Worm (Caenorhabditis elegans): ENCODE measurements around the gene rps-11.

rps-11 gene

ce11 chrIV:11627847-11628246, 25.4 kb downstream of the rps-11 start, which contains the start of gene lys-6:
lys-6 (minus strand) TSS chrIV:11627947.
- no peak for TF ChIP-seq sma-9 (GFP tag; optimal IDR thresholded peaks at IDR 0.05)
- TF ChIP-seq sma-9 (tag; optimal IDR thresholded peaks at IDR 0.05): no peak
- TF ChIP-seq ztf-4 (tag; optimal IDR thresholded peaks at IDR 0.05): no peak
- TF ChIP-seq lin-11 (tag; optimal IDR thresholded peaks at IDR 0.05): no peak
- TF ChIP-seq sma-3 (GFP tag; optimal IDR thresholded peaks at IDR 0.05): no peak
- TF ChIP-seq unc-39 (tag; optimal IDR thresholded peaks at IDR 0.05): no peak
- no peak for TF ChIP-seq mab-5 (tag; optimal IDR thresholded peaks at IDR 0.05)
- no peak for TF ChIP-seq nhr-10 (tag; optimal IDR thresholded peaks at IDR 0.05)
- no peak for TF ChIP-seq unc-55 (GFP tag; optimal IDR thresholded peaks at IDR 0.05)
- TF ChIP-seq nhr-11 (tag; optimal IDR thresholded peaks at IDR 0.05): no peak
- no peak for TF ChIP-seq blmp-1 (tag; optimal IDR thresholded peaks at IDR 0.05; ENCODE audit: insufficient read depth)
- TF ChIP-seq Y55F3AM.14 (GFP tag; optimal IDR thresholded peaks at IDR 0.05): no peak
- TF ChIP-seq C34F6.9 (tag; optimal IDR thresholded peaks at IDR 0.05): no peak
- no peak for TF ChIP-seq fos-1 (tag; optimal IDR thresholded peaks at IDR 0.05)
- TF ChIP-seq F13H6.1 (tag; optimal IDR thresholded peaks at IDR 0.05): no peak
- TF ChIP-seq R02D3.7 (tag; optimal IDR thresholded peaks at IDR 0.05): no peak
- TF ChIP-seq nhr-237 (tag; optimal IDR thresholded peaks at IDR 0.05): no peak
- TF ChIP-seq snpc-4 (tag; optimal IDR thresholded peaks at IDR 0.05): no peak

ce11 chrIV:11631750-11632149, 29.3 kb downstream of the rps-11 start, which contains the start of gene F58B3.4:
F58B3.4 (minus strand) TSS chrIV:11631850.
- TF ChIP-seq fos-1 (tag; optimal IDR thresholded peaks at IDR 0.05) (no peak), crh-2 (tag; optimal IDR thresholded peaks at IDR 0.05) (no peak), sem-4 (tag; optimal IDR thresholded peaks at IDR 0.05) (no peak), unc-62 (GFP tag; optimal IDR thresholded peaks at IDR 0.05) (no peak), ztf-11 (tag; optimal IDR thresholded peaks at IDR 0.05) (no peak), unc-39 (tag; optimal IDR thresholded peaks at IDR 0.05) (no peak), lin-39 (tag; optimal IDR thresholded peaks at IDR 0.05) (no peak), snpc-4 (tag; optimal IDR thresholded peaks at IDR 0.05) (no peak), peb-1 (tag; optimal IDR thresholded peaks at IDR 0.05) (no peak), nhr-77 (tag; optimal IDR thresholded peaks at IDR 0.05) (no peak), lsy-2 (tag; optimal IDR thresholded peaks at IDR 0.05) (no peak), elt-3 (tag; optimal IDR thresholded peaks at IDR 0.05) (no peak), egl-27 (tag; optimal IDR thresholded peaks at IDR 0.05) (no peak), dmd-4 (tag; optimal IDR thresholded peaks at IDR 0.05) (no peak), mab-5 (tag; optimal IDR thresholded peaks at IDR 0.05) (no peak)

DNA sequence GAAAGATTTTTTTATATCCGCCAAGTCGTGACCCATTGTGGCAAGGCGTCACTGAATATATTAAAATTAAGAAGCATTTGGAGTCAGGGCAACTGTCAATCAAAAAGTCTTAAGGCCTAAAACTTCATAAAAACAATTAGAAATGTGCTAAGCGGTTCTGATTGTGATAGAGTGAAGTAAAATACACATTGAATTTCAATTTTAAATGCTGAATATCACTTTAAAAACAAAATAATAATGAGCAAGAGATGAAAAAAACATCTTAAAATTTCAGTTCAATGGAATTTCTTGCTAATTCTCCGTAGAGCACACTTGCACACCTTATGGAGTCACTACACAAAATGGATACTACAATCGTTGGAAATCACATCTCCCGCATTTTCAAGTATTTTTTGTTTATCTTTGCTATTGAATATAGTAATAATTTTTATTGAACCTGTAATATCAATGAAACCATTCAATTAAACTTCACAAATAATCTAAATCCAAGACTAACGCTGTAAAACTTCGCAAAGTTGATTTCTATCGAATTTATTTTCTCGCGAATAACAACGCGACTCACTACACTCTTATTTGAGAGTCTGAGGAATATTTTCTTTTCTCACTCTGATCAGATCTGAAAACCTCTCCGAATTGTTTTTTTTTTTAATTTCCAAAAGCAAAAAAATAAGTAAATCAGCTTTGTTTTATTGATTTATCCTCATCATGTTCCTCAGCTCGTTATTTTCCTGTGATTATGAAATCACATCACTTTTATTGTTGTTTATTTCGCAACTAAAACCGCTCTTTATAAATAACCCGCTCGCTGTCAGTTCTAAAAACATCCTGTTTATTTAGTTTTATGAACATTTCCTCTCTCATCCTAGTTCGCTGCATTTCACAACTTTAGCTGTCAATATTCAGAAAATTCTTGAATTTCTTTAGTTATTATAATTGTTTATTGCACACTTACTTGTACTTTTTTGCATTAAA, 33.3 kb downstream of the rps-11 start, which contains the start of gene mars-1:
TSS of gene mars-1 (minus strand) at position 51 of the 972 bp plus-strand sequence.
- TF ChIP-seq zag-1 (tag; optimal IDR thresholded peaks at IDR 0.05) (peak; percentile 10), ztf-4 (tag; optimal IDR thresholded peaks at IDR 0.05) (no peak), unc-39 (tag; optimal IDR thresholded peaks at IDR 0.05) (no peak), mab-5 (tag; optimal IDR thresholded peaks at IDR 0.05) (no peak), egl-27 (tag; optimal IDR thresholded peaks at IDR 0.05) (no peak), Y55F3AM.14 (GFP tag; optimal IDR thresholded peaks at IDR 0.05) (no peak), nhr-23 (tag; optimal IDR thresholded peaks at IDR 0.05) (no peak), dmd-4 (tag; optimal IDR thresholded peaks at IDR 0.05) (no peak), lsy-2 (tag; optimal IDR thresholded peaks at IDR 0.05) (peak; percentile 51 to 86), blmp-1 (tag; optimal IDR thresholded peaks at IDR 0.05; ENCODE audit: insufficient read depth) (no peak), elt-3 (tag; optimal IDR thresholded peaks at IDR 0.05) (no peak), snpc-4 (tag; optimal IDR thresholded peaks at IDR 0.05) (no peak), gmeb-1 (tag; optimal IDR thresholded peaks at IDR 0.05) (peak; percentile 48), elt-1 (tag; optimal IDR thresholded peaks at IDR 0.05) (no peak), unc-55 (GFP tag; optimal IDR thresholded peaks at IDR 0.05) (peak; percentile 80), lin-13 (GFP tag; optimal IDR thresholded peaks at IDR 0.05) (peak; percentile 53), F13H6.1 (tag; optimal IDR thresholded peaks at IDR 0.05) (peak; percentile 56), sma-9 (GFP tag; optimal IDR thresholded peaks at IDR 0.05) (peak; percentile 61), sma-9 (tag; optimal IDR thresholded peaks at IDR 0.05) (no peak), ztf-11 (tag; optimal IDR thresholded peaks at IDR 0.05) (no peak), lin-11 (tag; optimal IDR thresholded peaks at IDR 0.05) (no peak), ztf-1 (GFP tag; conservative IDR thresholded peaks at IDR 0.05) (no peak), nhr-21 (tag; optimal IDR thresholded peaks at IDR 0.05) (no peak), crh-2 (tag; optimal IDR thresholded peaks at IDR 0.05) (peak; percentile 71), alr-1 (tag; optimal IDR thresholded peaks at IDR 0.05) (no peak), unc-62 (GFP tag; optimal IDR thresholded peaks at IDR 0.05) (no peak), peb-1 (tag; optimal IDR thresholded peaks at IDR 0.05) (no peak), nhr-25 (tag; optimal IDR thresholded peaks at IDR 0.05) (peak; percentile 49), sma-3 (GFP tag; optimal IDR thresholded peaks at IDR 0.05) (peak; percentile 84), ZK546.5 (tag; optimal IDR thresholded peaks at IDR 0.05) (no peak), nhr-12 (tag; optimal IDR thresholded peaks at IDR 0.05) (no peak), nhr-11 (tag; optimal IDR thresholded peaks at IDR 0.05) (no peak), ceh-82 (tag; optimal IDR thresholded peaks at IDR 0.05) (no peak), nhr-77 (tag; optimal IDR thresholded peaks at IDR 0.05) (no peak), nhr-6 (tag; optimal IDR thresholded peaks at IDR 0.05) (no peak), mdl-1 (tag; optimal IDR thresholded peaks at IDR 0.05) (no peak), R02D3.7 (tag; optimal IDR thresholded peaks at IDR 0.05) (no peak), aly-2 (tag; optimal IDR thresholded peaks at IDR 0.05) (no peak), lin-39 (tag; optimal IDR thresholded peaks at IDR 0.05) (no peak), C34F6.9 (tag; optimal IDR thresholded peaks at IDR 0.05) (peak; percentile 93)
